Fruit fly (Drosophila melanogaster): ENCODE data around the gene ham.

The ham gene

dm6 chr2L:18775274-18775673 lies 17.4 kb downstream of the ham start:
- no peak for TF ChIP-seq CG7101 (tag; optimal IDR thresholded peaks at IDR 0.05)
- TF ChIP-seq CG7045 (GFP tag; optimal IDR thresholded peaks at IDR 0.05): no peak

DNA sequence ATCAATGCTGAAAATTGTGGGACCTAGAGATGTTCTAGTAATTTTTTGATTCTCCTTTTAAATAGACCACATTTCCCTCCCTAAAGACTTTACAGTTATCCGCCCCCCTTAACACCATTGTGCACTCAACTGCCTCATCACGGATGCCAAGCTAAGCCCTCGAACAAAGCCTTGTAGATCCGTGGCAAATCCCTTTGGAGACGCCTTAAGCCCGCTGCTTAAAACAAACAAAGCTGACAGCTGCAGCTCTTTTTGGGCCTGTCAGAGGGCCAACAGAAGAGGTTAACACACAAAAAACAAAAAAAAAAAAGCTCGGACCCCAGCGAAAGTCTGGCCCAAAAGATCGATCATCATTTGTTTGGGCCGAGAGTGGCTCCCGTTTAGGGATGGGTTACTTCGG lies 24.9 kb downstream of the ham start:
- no peak for TF ChIP-seq CG14711 (tag; optimal IDR thresholded peaks at IDR 0.05)
- no peak for TF ChIP-seq tj (GFP tag; optimal IDR thresholded peaks at IDR 0.05)
- TF ChIP-seq Crg-1 (GFP tag; optimal IDR thresholded peaks at IDR 0.05): no peak
- TF ChIP-seq CG12768 (GFP tag; optimal IDR thresholded peaks at IDR 0.05): no peak
- no peak for TF ChIP-seq Mnt (GFP tag; optimal IDR thresholded peaks at IDR 0.05)
- no peak for TF ChIP-seq CG11617 (GFP tag; optimal IDR thresholded peaks at IDR 0.05)
- no peak for TF ChIP-seq cnc (optimal IDR thresholded peaks at IDR 0.05)
- TF ChIP-seq pad (GFP tag; optimal IDR thresholded peaks at IDR 0.05): no peak
- TF ChIP-seq cic (GFP tag; optimal IDR thresholded peaks at IDR 0.05): no peak
- no peak for TF ChIP-seq CG7101 (tag; optimal IDR thresholded peaks at IDR 0.05)
- no peak for TF ChIP-seq toe (GFP tag; optimal IDR thresholded peaks at IDR 0.05)
- TF ChIP-seq ovo (GFP tag; optimal IDR thresholded peaks at IDR 0.05): no peak
- TF ChIP-seq CG5204 (GFP tag; optimal IDR thresholded peaks at IDR 0.05): no peak
- no peak for TF ChIP-seq Hr96 (GFP tag; optimal IDR thresholded peaks at IDR 0.05)
- no peak for TF ChIP-seq kay (GFP tag; ENCODE audit: borderline replicate concordance)
- no peak for TF ChIP-seq Clk (GFP tag; optimal IDR thresholded peaks at IDR 0.05)

dm6 chr2L:18767137-18767536 lies 25.6 kb downstream of the ham start:
- TF ChIP-seq CG5204 (GFP tag; optimal IDR thresholded peaks at IDR 0.05) (no peak), Mnt (GFP tag; optimal IDR thresholded peaks at IDR 0.05) (no peak), CG7101 (tag; optimal IDR thresholded peaks at IDR 0.05) (no peak), cnc (optimal IDR thresholded peaks at IDR 0.05) (no peak), Hr96 (GFP tag; optimal IDR thresholded peaks at IDR 0.05) (no peak), tj (GFP tag; optimal IDR thresholded peaks at IDR 0.05) (no peak), CG12768 (GFP tag; optimal IDR thresholded peaks at IDR 0.05) (no peak), ovo (GFP tag; optimal IDR thresholded peaks at IDR 0.05) (no peak), Clk (GFP tag; optimal IDR thresholded peaks at IDR 0.05) (no peak), Crg-1 (GFP tag; optimal IDR thresholded peaks at IDR 0.05) (no peak), CG33017 (tag; optimal IDR thresholded peaks at IDR 0.05) (no peak), pad (GFP tag; optimal IDR thresholded peaks at IDR 0.05) (no peak), toe (GFP tag; optimal IDR thresholded peaks at IDR 0.05) (no peak), CG1620 (GFP tag; optimal IDR thresholded peaks at IDR 0.05) (no peak), cic (GFP tag; optimal IDR thresholded peaks at IDR 0.05) (no peak), CG11617 (GFP tag; optimal IDR thresholded peaks at IDR 0.05) (no peak)

DNA sequence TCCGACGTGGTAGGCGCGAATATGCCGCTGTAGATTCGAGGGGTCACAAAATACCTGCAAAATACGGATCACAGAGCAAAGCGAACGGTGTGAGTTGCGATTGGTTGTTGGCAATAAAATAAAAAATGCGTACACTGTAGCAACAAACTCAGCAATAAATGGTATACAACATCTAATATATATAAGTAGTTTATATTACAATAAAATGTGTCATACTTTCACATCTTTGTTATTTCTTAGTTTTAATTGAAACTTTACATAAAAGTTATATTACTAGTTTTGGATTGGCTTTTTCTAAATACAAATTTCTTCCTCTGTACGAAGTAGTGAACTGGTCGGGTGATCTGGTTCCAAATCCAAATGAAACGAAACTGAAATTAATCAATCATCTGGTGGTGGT lies 26.9 kb downstream of the ham start:
- no peak for TF ChIP-seq CG5204 (GFP tag; optimal IDR thresholded peaks at IDR 0.05)
- TF ChIP-seq CG12768 (GFP tag; optimal IDR thresholded peaks at IDR 0.05): no peak
- TF ChIP-seq pad (GFP tag; optimal IDR thresholded peaks at IDR 0.05): no peak
- no peak for TF ChIP-seq bab1 (GFP tag; optimal IDR thresholded peaks at IDR 0.05)
- no peak for TF ChIP-seq ovo (GFP tag; optimal IDR thresholded peaks at IDR 0.05)
- TF ChIP-seq Clk (GFP tag; optimal IDR thresholded peaks at IDR 0.05): no peak
- TF ChIP-seq kay (GFP tag; ENCODE audit: borderline replicate concordance): no peak
- TF ChIP-seq cnc (optimal IDR thresholded peaks at IDR 0.05): no peak
- TF ChIP-seq CG1620 (GFP tag; optimal IDR thresholded peaks at IDR 0.05): no peak
- no peak for TF ChIP-seq CG11617 (GFP tag; optimal IDR thresholded peaks at IDR 0.05)
- no peak for TF ChIP-seq Mnt (GFP tag; optimal IDR thresholded peaks at IDR 0.05)
- no peak for TF ChIP-seq CG7101 (tag; optimal IDR thresholded peaks at IDR 0.05)
- no peak for TF ChIP-seq CG33017 (tag; optimal IDR thresholded peaks at IDR 0.05)
- TF ChIP-seq toe (GFP tag; optimal IDR thresholded peaks at IDR 0.05): no peak

DNA sequence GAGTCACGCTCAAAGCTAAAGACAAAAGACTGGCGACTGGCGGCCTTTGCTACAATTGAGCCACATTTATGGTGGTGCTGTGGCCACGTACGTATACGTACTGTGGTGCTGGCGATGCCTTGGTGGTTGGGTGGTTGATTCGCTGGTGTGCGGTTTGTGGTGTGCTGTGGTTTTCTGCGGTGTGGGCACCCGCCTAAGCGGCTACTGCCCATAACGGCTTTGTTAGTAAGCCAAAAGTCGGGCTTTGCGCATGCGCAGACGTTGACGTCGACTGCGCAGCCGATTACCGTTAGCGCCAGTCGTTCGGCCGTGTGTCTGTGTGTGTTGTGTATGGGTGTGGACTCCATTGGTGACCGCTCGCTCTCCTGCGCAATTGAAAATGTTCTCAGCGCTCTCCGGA lies 39.5 kb downstream of the ham start:
- no peak for TF ChIP-seq CG7101 (tag; optimal IDR thresholded peaks at IDR 0.05)
- TF ChIP-seq cic (GFP tag; optimal IDR thresholded peaks at IDR 0.05): no peak
- no peak for TF ChIP-seq Clk (GFP tag; optimal IDR thresholded peaks at IDR 0.05)
- no peak for TF ChIP-seq ovo (GFP tag; optimal IDR thresholded peaks at IDR 0.05)
- TF ChIP-seq cnc (optimal IDR thresholded peaks at IDR 0.05): no peak
- TF ChIP-seq kay (GFP tag; ENCODE audit: borderline replicate concordance): no peak
- no peak for TF ChIP-seq toe (GFP tag; optimal IDR thresholded peaks at IDR 0.05)
- TF ChIP-seq CG12768 (GFP tag; optimal IDR thresholded peaks at IDR 0.05): no peak
- TF ChIP-seq CG1620 (GFP tag; optimal IDR thresholded peaks at IDR 0.05): no peak
- TF ChIP-seq CG33017 (tag; optimal IDR thresholded peaks at IDR 0.05): no peak
- no peak for TF ChIP-seq CG5204 (GFP tag; optimal IDR thresholded peaks at IDR 0.05)
- no peak for TF ChIP-seq Mnt (GFP tag; optimal IDR thresholded peaks at IDR 0.05)
- no peak for TF ChIP-seq Crg-1 (GFP tag; optimal IDR thresholded peaks at IDR 0.05)
- no peak for TF ChIP-seq bab1 (GFP tag; optimal IDR thresholded peaks at IDR 0.05)
- TF ChIP-seq tj (GFP tag; optimal IDR thresholded peaks at IDR 0.05): no peak
- no peak for TF ChIP-seq CG11617 (GFP tag; optimal IDR thresholded peaks at IDR 0.05)

DNA sequence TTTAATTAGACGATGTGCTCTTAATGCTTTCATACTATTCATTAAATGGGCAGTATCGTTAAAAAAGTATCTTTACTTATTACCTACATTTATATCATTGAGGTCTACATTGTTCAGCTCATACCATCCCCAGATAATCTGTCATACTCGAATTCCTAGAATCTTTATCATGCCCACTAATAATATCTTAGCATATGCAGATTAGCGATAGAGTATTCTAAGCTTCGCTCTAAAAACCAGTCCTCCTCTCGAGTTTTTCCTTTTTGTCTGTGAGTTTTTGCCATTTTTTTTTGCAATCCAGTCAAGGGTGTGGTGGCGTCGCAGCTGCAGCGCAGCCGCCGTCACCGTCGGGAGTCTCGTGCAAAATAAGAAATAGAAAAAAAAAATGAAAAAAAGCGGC lies 39.9 kb downstream of the ham start:
- no peak for TF ChIP-seq bab1 (GFP tag; optimal IDR thresholded peaks at IDR 0.05)

DNA sequence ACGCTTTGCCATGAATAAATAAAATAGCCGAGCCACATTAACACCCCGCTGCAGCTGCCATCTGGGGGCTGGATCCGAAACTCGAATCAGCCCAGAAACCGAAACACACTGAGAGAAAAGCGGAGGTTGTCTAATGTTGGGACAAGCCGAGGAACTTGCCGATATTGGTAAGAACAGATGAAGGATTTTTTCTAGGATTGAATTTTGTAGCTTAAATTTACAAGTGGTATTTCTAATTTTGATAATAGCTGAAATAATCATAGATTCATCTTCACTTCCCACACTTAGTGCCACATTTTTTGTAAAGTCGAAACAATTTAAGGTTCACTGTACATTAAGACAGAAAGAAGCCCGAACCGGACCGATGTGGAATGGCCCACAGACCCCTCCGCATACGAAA lies 40.7 kb downstream of the ham start:
- TF ChIP-seq kay (GFP tag; ENCODE audit: borderline replicate concordance) (no peak), toe (GFP tag; optimal IDR thresholded peaks at IDR 0.05) (no peak), CG33017 (tag; optimal IDR thresholded peaks at IDR 0.05) (no peak), CG7045 (GFP tag; optimal IDR thresholded peaks at IDR 0.05) (no peak), bab1 (GFP tag; optimal IDR thresholded peaks at IDR 0.05) (no peak), Hr96 (GFP tag; optimal IDR thresholded peaks at IDR 0.05) (no peak), Mnt (GFP tag; optimal IDR thresholded peaks at IDR 0.05) (no peak), CG12768 (GFP tag; optimal IDR thresholded peaks at IDR 0.05) (no peak), Crg-1 (GFP tag; optimal IDR thresholded peaks at IDR 0.05) (no peak), CG5204 (GFP tag; optimal IDR thresholded peaks at IDR 0.05) (no peak), CG1620 (GFP tag; optimal IDR thresholded peaks at IDR 0.05) (no peak), CG14711 (tag; optimal IDR thresholded peaks at IDR 0.05) (no peak), Clk (GFP tag; optimal IDR thresholded peaks at IDR 0.05) (no peak), pad (GFP tag; optimal IDR thresholded peaks at IDR 0.05) (no peak)
